Worm (Caenorhabditis elegans): ENCODE results near the gene pde-12.

DNA sequence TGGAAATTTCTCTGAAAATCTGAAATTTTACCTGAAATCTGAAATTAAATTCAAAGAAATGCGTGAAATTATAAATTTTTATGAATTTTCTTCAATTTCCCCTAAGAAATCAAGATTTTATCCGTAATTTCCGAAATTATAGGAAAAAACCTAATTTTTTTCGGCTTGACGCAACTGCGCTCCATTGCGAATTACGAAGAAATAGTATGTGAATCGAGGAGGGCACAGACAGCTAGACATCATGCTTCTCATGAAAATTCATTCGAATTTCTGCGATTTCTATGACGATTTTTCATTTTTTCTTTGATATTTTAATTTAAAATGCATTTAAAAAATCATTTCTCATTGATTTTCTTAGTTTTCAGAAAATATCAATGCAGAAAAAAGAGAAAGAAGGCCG, 37.2 kb upstream of the pde-12 start:
- TF ChIP-seq elt-3 (tag; optimal IDR thresholded peaks at IDR 0.05) (no peak), snpc-4 (tag; optimal IDR thresholded peaks at IDR 0.05) (no peak), nhr-237 (tag; optimal IDR thresholded peaks at IDR 0.05) (no peak), blmp-1 (tag; optimal IDR thresholded peaks at IDR 0.05) (no peak), unc-62 (GFP tag; optimal IDR thresholded peaks at IDR 0.05) (no peak), ztf-11 (tag; optimal IDR thresholded peaks at IDR 0.05) (no peak), pha-4 (tag; optimal IDR thresholded peaks at IDR 0.05) (peak; percentile 52), mab-5 (tag; optimal IDR thresholded peaks at IDR 0.05) (no peak), M03D4.4 (tag; optimal IDR thresholded peaks at IDR 0.05) (peak; percentile 7), nhr-76 (tag; optimal IDR thresholded peaks at IDR 0.05) (no peak)

Data from whole organism, mixed stage, embryonic.